Worm (Caenorhabditis elegans): ENCODE data around the gene klp-17.

- TF ChIP-seq snpc-4 (tag; optimal IDR thresholded peaks at IDR 0.05) (no peak), mep-1 (tag; optimal IDR thresholded peaks at IDR 0.05) (no peak), nhr-76 (tag; optimal IDR thresholded peaks at IDR 0.05) (no peak)
Measured at ce11 chrII:11495806-11496205, 28.4 kb upstream of the klp-17 start.

Measured in whole organism, mixed stage, embryonic.